Fruit fly (Drosophila melanogaster): Measurements from ENCODE around the gene CG32176.

CG32176 gene

dm6 chr3L:17445629-17446431, 12.2 kb downstream of the CG32176 start:
- TF ChIP-seq Sox102F (GFP tag; optimal IDR thresholded peaks at IDR 0.05), result no peak
- TF ChIP-seq topi (GFP tag; optimal IDR thresholded peaks at IDR 0.05), result no peak
- no peak for TF ChIP-seq CG8119 (GFP tag; IDR thresholded peaks at IDR 0.05)
- no peak for TF ChIP-seq Gug (GFP tag; IDR thresholded peaks at IDR 0.05)

DNA sequence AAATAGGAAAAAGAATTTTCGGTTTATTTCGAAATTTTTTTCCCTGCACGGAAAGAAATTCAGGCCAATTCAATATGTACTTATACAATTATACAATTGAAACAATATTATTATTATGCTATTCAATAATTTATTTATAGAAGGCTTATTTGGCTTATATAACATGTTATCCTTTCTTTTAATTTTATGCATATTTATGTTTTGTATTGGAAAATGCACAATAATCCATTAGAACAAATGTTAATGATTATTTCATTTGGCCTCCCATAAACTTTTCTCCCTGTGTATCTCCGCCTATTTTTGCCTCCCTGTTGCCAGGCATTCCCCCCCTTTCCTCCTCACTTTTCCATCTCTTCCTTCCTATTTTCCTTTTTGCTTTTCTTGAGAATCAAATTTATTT, 14.2 kb downstream of the CG32176 start:
- TF ChIP-seq CG11762 (GFP tag; optimal IDR thresholded peaks at IDR 0.05; ENCODE audit: insufficient read depth), result no peak
- TF ChIP-seq acj6 (GFP tag; optimal IDR thresholded peaks at IDR 0.05), result no peak
- TF ChIP-seq Smox (GFP tag; optimal IDR thresholded peaks at IDR 0.05), result no peak
- no peak for TF ChIP-seq CG6276 (GFP tag; optimal IDR thresholded peaks at IDR 0.05)
- no peak for TF ChIP-seq CG11902 (GFP tag; optimal IDR thresholded peaks at IDR 0.05)
- no peak for TF ChIP-seq CG8319 (GFP tag; optimal IDR thresholded peaks at IDR 0.05)
- no peak for TF ChIP-seq Hr38 (GFP tag; optimal IDR thresholded peaks at IDR 0.05)
- no peak for TF ChIP-seq salr (GFP tag; optimal IDR thresholded peaks at IDR 0.05)
- no peak for TF ChIP-seq fd59A (GFP tag; optimal IDR thresholded peaks at IDR 0.05)
- TF ChIP-seq CG3919 (GFP tag; optimal IDR thresholded peaks at IDR 0.05), result no peak
- no peak for TF ChIP-seq CG31627 (GFP tag; optimal IDR thresholded peaks at IDR 0.05)
- TF ChIP-seq Hr39 (GFP tag; optimal IDR thresholded peaks at IDR 0.05), result no peak
- TF ChIP-seq eg (GFP tag; IDR thresholded peaks at IDR 0.05), result no peak
- TF ChIP-seq CG6854 (GFP tag; optimal IDR thresholded peaks at IDR 0.05), result no peak

- TF ChIP-seq CG34406 (GFP tag; optimal IDR thresholded peaks at IDR 0.05), result no peak
- no peak for TF ChIP-seq Lpt (GFP tag; optimal IDR thresholded peaks at IDR 0.05)
- TF ChIP-seq Hr4 (GFP tag; optimal IDR thresholded peaks at IDR 0.05), result no peak
- no peak for TF ChIP-seq CG8632 (GFP tag; optimal IDR thresholded peaks at IDR 0.05)
- TF ChIP-seq fd59A (GFP tag; optimal IDR thresholded peaks at IDR 0.05), result no peak
- TF ChIP-seq Sox102F (GFP tag; optimal IDR thresholded peaks at IDR 0.05), result no peak
- TF ChIP-seq ss (GFP tag; optimal IDR thresholded peaks at IDR 0.05), result no peak
- no peak for TF ChIP-seq Met (GFP tag; optimal IDR thresholded peaks at IDR 0.05)
- TF ChIP-seq CG1621 (tag; optimal IDR thresholded peaks at IDR 0.05), result no peak
- TF ChIP-seq CG32006 (GFP tag; optimal IDR thresholded peaks at IDR 0.05), result no peak
- no peak for TF ChIP-seq dac (GFP tag; optimal IDR thresholded peaks at IDR 0.05)
- TF ChIP-seq Eip75B (GFP tag; optimal IDR thresholded peaks at IDR 0.05), result no peak
- no peak for TF ChIP-seq achi (GFP tag; optimal IDR thresholded peaks at IDR 0.05)
- no peak for TF ChIP-seq CG8119 (GFP tag; IDR thresholded peaks at IDR 0.05)
- TF ChIP-seq eg (GFP tag; IDR thresholded peaks at IDR 0.05), result no peak
- no peak for TF ChIP-seq CG11902 (GFP tag; optimal IDR thresholded peaks at IDR 0.05)
- no peak for TF ChIP-seq CG4318 (GFP tag; optimal IDR thresholded peaks at IDR 0.05)
Measured at dm6 chr3L:17457695-17458242, 24.1 kb downstream of the CG32176 start.

- no peak for TF ChIP-seq ss (GFP tag; optimal IDR thresholded peaks at IDR 0.05)
- no peak for TF ChIP-seq CG31627 (GFP tag; optimal IDR thresholded peaks at IDR 0.05)
- no peak for TF ChIP-seq esn (GFP tag; optimal IDR thresholded peaks at IDR 0.05)
- TF ChIP-seq CG11294 (GFP tag; IDR thresholded peaks at IDR 0.05), result no peak
- no peak for TF ChIP-seq Eip75B (GFP tag; optimal IDR thresholded peaks at IDR 0.05)
- TF ChIP-seq CG11902 (GFP tag; optimal IDR thresholded peaks at IDR 0.05), result no peak
- no peak for TF ChIP-seq Gug (GFP tag; IDR thresholded peaks at IDR 0.05)
- TF ChIP-seq achi (GFP tag; optimal IDR thresholded peaks at IDR 0.05), result no peak
- TF ChIP-seq Eip93F (GFP tag; optimal IDR thresholded peaks at IDR 0.05), result no peak
- TF ChIP-seq dac (GFP tag; optimal IDR thresholded peaks at IDR 0.05), result no peak
- TF ChIP-seq CG6792 (GFP tag; optimal IDR thresholded peaks at IDR 0.05), result no peak
- no peak for TF ChIP-seq Ets96B (tag; optimal IDR thresholded peaks at IDR 0.05)
- no peak for TF ChIP-seq Hr4 (GFP tag; optimal IDR thresholded peaks at IDR 0.05)
- TF ChIP-seq OdsH (GFP tag; optimal IDR thresholded peaks at IDR 0.05), result no peak
- no peak for TF ChIP-seq Sox14 (GFP tag; optimal IDR thresholded peaks at IDR 0.05)
- TF ChIP-seq CG11762 (GFP tag; optimal IDR thresholded peaks at IDR 0.05; ENCODE audit: insufficient read depth), result no peak
Measured at dm6 chr3L:17458856-17459518, 25.3 kb downstream of the CG32176 start.
